Fruit fly (Drosophila melanogaster) whole organism, embryonic: ENCODE data around the gene CG46397.

Experiments used
- shn ChIP-seq: fragments of 200-800 bp; sonication (Bioruptor generic); optimal IDR thresholded peaks from 3 replicates; lab custom pipeline; 2016; ENCODE audit warnings: missing biosample characterization, missing genetic modification characterization
- usp ChIP-seq: fragments of >200 bp; optimal IDR thresholded peaks from 2 replicates; lab custom pipeline; 2017; ENCODE audit warnings: missing biosample characterization, missing genetic modification characterization

DNA sequence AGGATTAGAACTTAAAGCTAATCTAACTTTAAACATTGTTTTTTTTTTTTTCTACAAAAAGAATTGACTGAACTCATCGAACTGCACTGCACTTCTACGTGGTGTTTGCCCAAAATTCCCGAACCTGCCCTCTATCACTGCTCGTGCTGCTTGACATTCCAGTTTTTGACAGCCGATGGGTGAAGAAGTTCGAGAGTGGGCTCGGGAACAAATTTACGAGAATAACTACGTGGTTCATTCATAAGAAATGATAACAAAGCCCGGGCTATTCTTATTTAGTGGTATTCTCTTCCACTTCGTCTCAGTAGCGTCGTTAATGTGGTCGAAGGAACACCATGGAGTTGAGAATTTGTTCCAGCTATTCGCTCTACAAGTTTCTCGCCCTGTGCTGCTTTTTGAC lies 20.2 kb downstream of the CG46397 start, which contains the start of gene CG18088:
- TF ChIP-seq shn (GFP tag; lab: Kevin White, UChicago) (no peak), usp (GFP tag; lab: Kevin White, UChicago) (no peak)
